Worm (Caenorhabditis elegans): ENCODE data around the gene lgg-1.
A peak's percentile ranks its signal among the peaks of the same experiment; 100 is the strongest.

DNA sequence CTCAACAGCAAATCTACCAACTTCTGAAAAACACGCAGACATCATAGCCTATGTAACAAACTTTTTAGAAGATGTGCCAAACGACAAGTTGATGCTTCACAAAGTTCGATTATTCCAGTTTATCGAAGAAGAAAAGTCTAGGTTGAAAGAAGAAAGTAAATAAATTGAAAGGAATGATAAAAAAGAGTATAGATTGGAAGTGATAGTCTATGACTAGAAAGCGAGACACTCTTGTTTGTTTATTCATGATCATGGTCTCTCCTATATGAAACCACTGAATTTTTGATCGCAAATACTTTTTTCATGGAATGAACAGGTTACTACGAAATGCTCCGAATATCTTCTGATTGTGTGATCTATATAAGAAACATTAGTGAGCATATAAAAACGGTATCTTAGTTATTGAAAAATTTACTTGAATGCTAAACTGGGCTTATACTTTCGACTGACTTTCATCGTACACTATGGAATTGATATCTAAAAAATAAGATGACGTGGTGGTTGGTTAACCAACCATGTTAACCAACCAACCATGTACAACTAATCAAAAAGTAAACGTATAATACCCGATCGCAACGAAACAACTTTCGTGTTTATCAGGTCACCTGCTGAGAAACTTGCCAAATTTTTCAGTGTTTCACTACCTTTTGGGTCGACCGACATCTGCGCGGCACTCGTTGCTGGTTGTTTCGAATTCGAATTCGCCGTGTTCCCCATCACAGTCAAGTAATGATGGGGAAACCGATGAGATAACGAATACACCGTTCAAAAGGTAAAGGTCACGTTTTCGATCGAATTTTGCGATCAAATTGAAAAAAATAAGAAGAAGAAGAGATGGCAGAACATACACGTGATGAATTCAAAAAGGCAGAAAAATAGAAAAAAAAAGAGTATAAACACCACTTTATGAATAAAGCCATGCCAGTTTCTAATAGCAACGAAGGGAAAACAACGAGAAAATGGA, 2.0 kb downstream of the lgg-1 start, which contains the start of gene C32D5.8:
- TF ChIP-seq ztf-23 (GFP tag; IDR thresholded peaks at IDR 0.05) (0 out of 2 replicates have a peak, but pooled peaks have one; percentile 21), flt-1 (GFP tag; IDR thresholded peaks at IDR 0.05) (no peak), cog-1 (tag; optimal IDR thresholded peaks at IDR 0.05) (no peak), klf-2 (GFP tag; conservative IDR thresholded peaks at IDR 0.05) (no peak), tab-1 (GFP tag; IDR thresholded peaks at IDR 0.05) (no peak), ztf-29 (GFP tag; IDR thresholded peaks at IDR 0.05) (no peak), ref-1 (GFP tag; conservative IDR thresholded peaks at IDR 0.05) (no peak)

Measured in whole organism, midembryonic.